Worm (Caenorhabditis elegans): ENCODE measurements around the gene adah-1.

adah-1 gene

ce11 chrIV:7046641-7047361 is 22.8 kb downstream of the adah-1 start:
- no peak for TF ChIP-seq unc-62 (GFP tag; optimal IDR thresholded peaks at IDR 0.05)

- TF ChIP-seq unc-62 (GFP tag; optimal IDR thresholded peaks at IDR 0.05): no peak
Measured at ce11 chrIV:7047762-7048178, 23.8 kb downstream of the adah-1 start.

ce11 chrIV:7048637-7049245 is 24.7 kb downstream of the adah-1 start:
- no peak for TF ChIP-seq unc-62 (GFP tag; optimal IDR thresholded peaks at IDR 0.05)

DNA sequence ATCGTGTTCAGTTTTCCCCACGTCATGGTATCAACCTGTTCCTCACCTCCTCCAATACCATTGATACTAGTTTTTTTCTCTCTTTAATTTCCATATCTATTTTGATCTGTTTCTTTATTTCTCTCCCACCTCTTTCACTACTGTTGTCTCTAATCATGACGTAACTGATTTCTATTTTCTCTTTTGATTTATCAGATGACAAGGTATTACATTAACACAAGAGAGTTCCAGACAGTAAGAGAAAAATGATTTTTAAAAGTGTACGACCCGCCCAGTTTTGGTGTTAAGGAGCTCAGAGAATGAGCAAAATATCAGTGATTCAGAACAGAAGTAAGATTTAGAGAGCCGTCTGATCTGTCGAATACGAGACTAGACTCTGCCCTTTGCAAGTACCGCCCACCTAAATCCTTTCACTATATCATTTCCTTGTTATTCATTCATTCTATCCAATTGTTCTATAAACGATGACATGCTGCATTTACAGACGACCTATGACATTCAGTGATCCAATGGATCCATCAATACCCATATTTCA is 25.7 kb downstream of the adah-1 start, which contains the start of gene nhr-105:
Gene nhr-105, plus strand, starts transcription at position 485 of the 535 bp plus-strand sequence.
- no peak for TF ChIP-seq unc-62 (GFP tag; optimal IDR thresholded peaks at IDR 0.05)

ce11 chrIV:7051515-7051914 is 27.5 kb downstream of the adah-1 start:
- no peak for TF ChIP-seq unc-62 (GFP tag; optimal IDR thresholded peaks at IDR 0.05)

DNA sequence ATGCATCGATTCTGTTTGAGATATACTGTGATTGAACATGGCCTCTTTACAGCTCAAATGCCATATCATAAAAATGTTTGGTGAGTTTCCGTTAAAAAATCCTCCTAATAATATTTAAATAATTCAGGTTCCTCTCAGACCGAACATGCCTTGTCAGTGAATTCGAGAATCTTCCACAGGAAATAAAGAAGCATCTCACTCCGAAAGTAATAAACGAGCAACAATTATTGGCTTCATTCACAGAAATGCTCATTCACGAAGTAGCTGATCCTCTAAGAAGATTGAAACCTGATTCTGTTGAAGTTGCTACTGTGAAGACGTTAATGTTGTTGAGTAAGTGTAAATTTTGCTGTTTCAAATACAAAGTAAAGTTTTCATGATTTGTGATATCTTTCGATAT is 28.1 kb downstream of the adah-1 start:
- no peak for TF ChIP-seq unc-62 (GFP tag; optimal IDR thresholded peaks at IDR 0.05)

ce11 chrIV:7057677-7058076 is 33.7 kb downstream of the adah-1 start, which contains the start of gene srx-50:
srx-50 (plus strand) TSS chrIV:7057977.
- TF ChIP-seq unc-62 (GFP tag; optimal IDR thresholded peaks at IDR 0.05): no peak

- no peak for TF ChIP-seq unc-62 (GFP tag; optimal IDR thresholded peaks at IDR 0.05)
Measured at ce11 chrIV:7062697-7063096, 38.7 kb downstream of the adah-1 start.

ce11 chrIV:7065022-7065421 is 41.0 kb downstream of the adah-1 start, which contains the start of gene Y43B11AL.1:
Y43B11AL.1 (plus strand) TSS chrIV:7065322.
- no peak for TF ChIP-seq unc-62 (GFP tag; optimal IDR thresholded peaks at IDR 0.05)

- no peak for TF ChIP-seq unc-62 (GFP tag; optimal IDR thresholded peaks at IDR 0.05)
Measured at ce11 chrIV:7067446-7067845, 43.4 kb downstream of the adah-1 start.

DNA sequence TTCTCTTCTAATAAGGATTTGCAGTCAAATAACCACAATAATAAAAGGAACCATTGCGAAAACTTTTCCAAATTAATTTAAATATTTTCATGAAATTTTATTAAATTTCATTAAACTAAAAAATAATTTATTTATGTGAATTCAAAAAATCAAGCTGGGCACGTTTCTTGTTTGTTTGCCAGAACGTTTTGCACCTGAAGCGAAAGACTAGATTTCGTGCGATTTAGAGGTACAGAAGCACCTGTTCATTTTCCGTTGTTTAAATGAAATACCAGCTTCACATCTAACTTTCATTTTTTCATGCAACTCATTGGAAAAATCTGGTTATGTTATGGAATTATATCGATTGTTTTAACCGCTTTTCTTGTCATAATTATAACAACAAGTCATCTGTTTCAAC is 48.1 kb downstream of the adah-1 start, which contains the start of gene srg-48:
Gene srg-48, plus strand, starts transcription at position 301 of the 400 bp plus-strand sequence.
- TF ChIP-seq unc-62 (GFP tag; optimal IDR thresholded peaks at IDR 0.05): no peak

- TF ChIP-seq unc-62 (GFP tag; optimal IDR thresholded peaks at IDR 0.05): no peak
Measured at ce11 chrIV:7075063-7075462, 51.1 kb downstream of the adah-1 start, which contains the start of gene srg-50. srg-50 (minus strand) TSS chrIV:7075163.

Measured in whole organism, dauer.